Worm (Caenorhabditis elegans) whole organism, L4/young adult: ENCODE measurements around the gene C01C10.2.

Experiments
- W03F9.2 ChIP-seq: fragments of 150-350 bp; optimal IDR thresholded peaks from 2 replicates; lab custom pipeline; 2014; ENCODE audit warnings: missing biosample characterization, missing genetic modification characterization
- dao-5 ChIP-seq: sonication (generic microtip); optimal IDR thresholded peaks from 2 replicates; lab custom pipeline; 2016; ENCODE audit warnings: missing genotype, missing genetic modification characterization, moderate library complexity, missing compliant biosample characterization
- him-1 ChIP-seq: sonication (generic microtip); optimal IDR thresholded peaks from 2 replicates; lab custom pipeline; 2016; ENCODE audit warnings: missing genotype, missing genetic modification reagents, missing genetic modification characterization, missing compliant biosample characterization

The C01C10.2 gene

ce11 chrX:7437949-7438348 lies at the start of gene C01C10.2:
Gene C01C10.2 (minus strand): TSS chrX:7438118.
- TF ChIP-seq W03F9.2 (tag; lab: Kevin White, UChicago) (no peak), dao-5 (tag; lab: Kevin White, UChicago) (no peak), him-1 (tag; lab: Kevin White, UChicago) (no peak)

ce11 chrX:7485748-7486147 lies 47.8 kb upstream of the C01C10.2 start, which contains the start of gene gly-12:
Gene gly-12 (plus strand): TSS chrX:7485864.
- TF ChIP-seq dao-5 (tag; lab: Kevin White, UChicago) (no peak), W03F9.2 (tag; lab: Kevin White, UChicago) (no peak), him-1 (tag; lab: Kevin White, UChicago) (no peak)

ce11 chrX:7480756-7481155 lies 42.8 kb upstream of the C01C10.2 start, which contains the start of gene F48E3.9:
Gene F48E3.9 (plus strand): TSS chrX:7481056.
- TF ChIP-seq him-1 (tag; lab: Kevin White, UChicago) (no peak), dao-5 (tag; lab: Kevin White, UChicago) (no peak), W03F9.2 (tag; lab: Kevin White, UChicago) (no peak)

ce11 chrX:7478948-7479347 lies 41.0 kb upstream of the C01C10.2 start, which contains the start of gene mek-1:
Gene mek-1 (plus strand): TSS chrX:7479248.
- no peak for TF ChIP-seq W03F9.2 (tag; lab: Kevin White, UChicago)

ce11 chrX:7478476-7478875 lies 40.6 kb upstream of the C01C10.2 start:
- no peak for TF ChIP-seq W03F9.2 (tag; lab: Kevin White, UChicago)

ce11 chrX:7474968-7475433 lies 37.1 kb upstream of the C01C10.2 start, which contains the start of gene coh-1:
Gene coh-1 (minus strand): TSS chrX:7475018.
- no peak for TF ChIP-seq him-1 (tag; lab: Kevin White, UChicago)
- no peak for TF ChIP-seq W03F9.2 (tag; lab: Kevin White, UChicago)
- TF ChIP-seq dao-5 (tag; lab: Kevin White, UChicago) = no peak

- TF ChIP-seq dao-5 (tag; lab: Kevin White, UChicago) = no peak
- no peak for TF ChIP-seq W03F9.2 (tag; lab: Kevin White, UChicago)
- TF ChIP-seq him-1 (tag; lab: Kevin White, UChicago) = no peak
Observed at ce11 chrX:7469907-7470306, 32.0 kb upstream of the C01C10.2 start.

ce11 chrX:7466682-7467081 lies 28.8 kb upstream of the C01C10.2 start:
- TF ChIP-seq W03F9.2 (tag; lab: Kevin White, UChicago) = no peak
- TF ChIP-seq dao-5 (tag; lab: Kevin White, UChicago) = no peak
- no peak for TF ChIP-seq him-1 (tag; lab: Kevin White, UChicago)

- TF ChIP-seq him-1 (tag; lab: Kevin White, UChicago) = no peak
- TF ChIP-seq dao-5 (tag; lab: Kevin White, UChicago) = no peak
- TF ChIP-seq W03F9.2 (tag; lab: Kevin White, UChicago) = no peak
Observed at ce11 chrX:7464389-7464788, 26.5 kb upstream of the C01C10.2 start.

ce11 chrX:7463637-7464036 lies 25.7 kb upstream of the C01C10.2 start, which contains the start of gene sox-2:
Gene sox-2 (minus strand): TSS chrX:7463736.
- TF ChIP-seq dao-5 (tag; lab: Kevin White, UChicago) (no peak), him-1 (tag; lab: Kevin White, UChicago) (no peak), W03F9.2 (tag; lab: Kevin White, UChicago) (no peak)

ce11 chrX:7460516-7460915 lies 22.6 kb upstream of the C01C10.2 start:
- TF ChIP-seq dao-5 (tag; lab: Kevin White, UChicago) (no peak), W03F9.2 (tag; lab: Kevin White, UChicago) (no peak), him-1 (tag; lab: Kevin White, UChicago) (no peak)

- TF ChIP-seq dao-5 (tag; lab: Kevin White, UChicago) (no peak), him-1 (tag; lab: Kevin White, UChicago) (no peak), W03F9.2 (tag; lab: Kevin White, UChicago) (no peak)
Observed at ce11 chrX:7457154-7457674, 19.3 kb upstream of the C01C10.2 start.

- TF ChIP-seq dao-5 (tag; lab: Kevin White, UChicago) (no peak), W03F9.2 (tag; lab: Kevin White, UChicago) (no peak), him-1 (tag; lab: Kevin White, UChicago) (no peak)
Observed at ce11 chrX:7455960-7456359, 18.0 kb upstream of the C01C10.2 start.

ce11 chrX:7452606-7453005 lies 14.7 kb upstream of the C01C10.2 start:
- no peak for TF ChIP-seq dao-5 (tag; lab: Kevin White, UChicago)
- TF ChIP-seq W03F9.2 (tag; lab: Kevin White, UChicago) = no peak
- no peak for TF ChIP-seq him-1 (tag; lab: Kevin White, UChicago)
